Fruit fly (Drosophila melanogaster): Measurements from ENCODE around the gene Cp36.

dm6 chrX:8448171-8448570 lies 30.9 kb upstream of the Cp36 start:
- no peak for TF ChIP-seq cnc (optimal IDR thresholded peaks at IDR 0.05)
- no peak for TF ChIP-seq ovo (GFP tag; optimal IDR thresholded peaks at IDR 0.05)
- TF ChIP-seq CG5204 (GFP tag; optimal IDR thresholded peaks at IDR 0.05) = no peak
- TF ChIP-seq kay (GFP tag; ENCODE audit: borderline replicate concordance) = no peak
- TF ChIP-seq Crg-1 (GFP tag; optimal IDR thresholded peaks at IDR 0.05) = no peak
- no peak for TF ChIP-seq Mnt (GFP tag; optimal IDR thresholded peaks at IDR 0.05)
- TF ChIP-seq pad (GFP tag; optimal IDR thresholded peaks at IDR 0.05) = no peak
